Worm (Caenorhabditis elegans) whole organism, late embryonic: ENCODE results near the gene clec-41.

Source experiments
- C08G9.2 ChIP-seq: sonication (generic microtip); optimal IDR thresholded peaks from 2 replicates; lab custom pipeline; 2016; ENCODE audit warnings: mild to moderate bottlenecking, missing genetic modification characterization, moderate library complexity, missing compliant biosample characterization
- C38D4.7 ChIP-seq: fragments of 200-800 bp; sonication (Bioruptor generic); optimal IDR thresholded peaks from 2 replicates; lab custom pipeline; 2018; ENCODE audit warnings: mild to moderate bottlenecking, missing genetic modification characterization, moderate library complexity, missing compliant biosample characterization
- K09A11.1 ChIP-seq: sonication (generic microtip); optimal IDR thresholded peaks from 2 replicates; lab custom pipeline; 2017; ENCODE audit warnings: antibody characterized with exemption, mild to moderate bottlenecking, missing genetic modification characterization, missing compliant biosample characterization; ENCODE audit not compliant: insufficient read depth
- T23F11.4 ChIP-seq: fragments of 200-800 bp; sonication (Bioruptor generic); optimal IDR thresholded peaks from 2 replicates; lab custom pipeline; 2018; ENCODE audit warnings: mild to moderate bottlenecking, missing genetic modification characterization, missing compliant biosample characterization
- Y22D7AL.16 ChIP-seq: sonication (generic microtip); optimal IDR thresholded peaks from 2 replicates; lab custom pipeline; 2016; ENCODE audit warnings: missing genetic modification characterization, missing compliant biosample characterization
- ahr-1 ChIP-seq: sonication (generic microtip); optimal IDR thresholded peaks from 2 replicates; lab custom pipeline; 2016; ENCODE audit warnings: missing genetic modification characterization, missing compliant biosample characterization
- ama-1 ChIP-seq: fragments of 150-350 bp; optimal IDR thresholded peaks from 2 replicates; lab custom pipeline; 2014
- ceh-14 ChIP-seq: sonication (generic microtip); optimal IDR thresholded peaks from 2 replicates; lab custom pipeline; 2016; ENCODE audit warnings: missing genotype, missing genetic modification characterization, missing compliant biosample characterization
- ceh-18 ChIP-seq: sonication (generic microtip); optimal IDR thresholded peaks from 2 replicates; lab custom pipeline; 2016; ENCODE audit warnings: missing genetic modification characterization, missing compliant biosample characterization
- ceh-19 ChIP-seq: fragments of 200-800 bp; sonication (Bioruptor generic); optimal IDR thresholded peaks from 2 replicates; lab custom pipeline; 2018; ENCODE audit warnings: mild to moderate bottlenecking, missing genetic modification characterization, missing compliant biosample characterization
- ceh-2 ChIP-seq: sonication (generic microtip); optimal IDR thresholded peaks from 2 replicates; lab custom pipeline; 2016; ENCODE audit warnings: missing genotype, missing genetic modification characterization, missing compliant biosample characterization
- ceh-22 ChIP-seq: sonication (generic microtip); optimal IDR thresholded peaks from 2 replicates; lab custom pipeline; 2017; ENCODE audit warnings: missing biosample characterization, missing genetic modification characterization
- ceh-31 ChIP-seq: sonication (generic microtip); optimal IDR thresholded peaks from 2 replicates; lab custom pipeline; 2016; ENCODE audit warnings: missing genetic modification characterization, missing compliant biosample characterization
- ceh-34 ChIP-seq: sonication (generic microtip); optimal IDR thresholded peaks from 2 replicates; lab custom pipeline; 2016; ENCODE audit warnings: mild to moderate bottlenecking, missing genetic modification characterization, missing compliant biosample characterization
- ceh-45 ChIP-seq: fragments of 200-800 bp; sonication (Bioruptor generic); IDR thresholded peaks from 2 replicates; pipeline ENCODE4 v1.3.6; 2022; ENCODE audit warnings: missing genetic modification reagents, missing genetic modification characterization, missing compliant biosample characterization
- ceh-9 ChIP-seq: sonication (generic microtip); optimal IDR thresholded peaks from 2 replicates; lab custom pipeline; 2016; ENCODE audit warnings: mild to moderate bottlenecking, missing genetic modification characterization, inconsistent platforms, missing compliant biosample characterization
- elt-2 ChIP-seq: sonication (generic microtip); optimal IDR thresholded peaks from 2 replicates; lab custom pipeline; 2016; ENCODE audit warnings: missing genetic modification reagents, missing genetic modification characterization, missing compliant biosample characterization
- eyg-1 ChIP-seq: sonication (generic microtip); optimal IDR thresholded peaks from 2 replicates; lab custom pipeline; 2016; ENCODE audit warnings: missing genotype, missing genetic modification characterization, missing compliant biosample characterization
- fax-1 ChIP-seq: sonication (generic microtip); optimal IDR thresholded peaks from 2 replicates; lab custom pipeline; 2016; ENCODE audit warnings: missing genotype, missing genetic modification characterization, missing compliant biosample characterization
- fkh-6 ChIP-seq: sonication (generic microtip); optimal IDR thresholded peaks from 2 replicates; lab custom pipeline; 2016; ENCODE audit warnings: missing genetic modification characterization, missing compliant biosample characterization
- gmeb-2 ChIP-seq: sonication (generic microtip); optimal IDR thresholded peaks from 2 replicates; lab custom pipeline; 2016; ENCODE audit warnings: missing genetic modification characterization, inconsistent platforms, missing compliant biosample characterization
- hlh-13 ChIP-seq: fragments of 200-800 bp; sonication (Bioruptor generic); optimal IDR thresholded peaks from 2 replicates; lab custom pipeline; 2018; ENCODE audit warnings: mild to moderate bottlenecking, missing genetic modification characterization, missing compliant biosample characterization
- hlh-15 ChIP-seq: sonication (generic microtip); optimal IDR thresholded peaks from 2 replicates; lab custom pipeline; 2016; ENCODE audit warnings: missing genetic modification characterization, missing compliant biosample characterization
- hlh-30 ChIP-seq: sonication (generic microtip); optimal IDR thresholded peaks from 2 replicates; lab custom pipeline; 2017; ENCODE audit warnings: antibody characterized with exemption, missing genetic modification characterization, missing compliant biosample characterization; ENCODE audit not compliant: insufficient read depth
- lim-6 ChIP-seq: sonication (generic microtip); optimal IDR thresholded peaks from 2 replicates; lab custom pipeline; 2016; ENCODE audit warnings: missing genetic modification characterization, missing compliant biosample characterization
- lin-11 ChIP-seq: fragments of 200-800 bp; sonication (Bioruptor generic); optimal IDR thresholded peaks from 2 replicates; lab custom pipeline; 2018; ENCODE audit warnings: mild to moderate bottlenecking, missing genetic modification characterization, missing compliant biosample characterization
- madf-2 ChIP-seq: sonication (generic microtip); optimal IDR thresholded peaks from 2 replicates; lab custom pipeline; 2017; ENCODE audit warnings: missing genetic modification characterization, missing compliant biosample characterization
- mec-3 ChIP-seq: sonication (generic microtip); optimal IDR thresholded peaks from 2 replicates; lab custom pipeline; 2016; ENCODE audit warnings: borderline replicate concordance, missing genetic modification characterization, missing compliant biosample characterization
- nfya-1 ChIP-seq: sonication (generic microtip); optimal IDR thresholded peaks from 2 replicates; lab custom pipeline; 2017; ENCODE audit warnings: missing genetic modification characterization, mild to moderate bottlenecking, missing compliant biosample characterization, antibody characterized with exemption, moderate library complexity
- nhr-232 ChIP-seq: sonication (generic microtip); optimal IDR thresholded peaks from 2 replicates; lab custom pipeline; 2016; ENCODE audit warnings: missing genetic modification characterization, missing compliant biosample characterization
- odd-2 ChIP-seq: sonication (generic microtip); optimal IDR thresholded peaks from 2 replicates; lab custom pipeline; 2017; ENCODE audit warnings: antibody characterized with exemption, mild to moderate bottlenecking, missing genetic modification characterization, missing compliant biosample characterization
- pag-3 ChIP-seq: sonication (generic microtip); optimal IDR thresholded peaks from 2 replicates; lab custom pipeline; 2016; ENCODE audit warnings: missing compliant biosample characterization, missing genetic modification characterization, borderline replicate concordance
- pat-9 ChIP-seq: fragments of 200-800 bp; sonication (Bioruptor generic); optimal IDR thresholded peaks from 2 replicates; lab custom pipeline; 2018; ENCODE audit warnings: mild to moderate bottlenecking, missing genetic modification characterization, moderate library complexity, missing compliant biosample characterization
- pax-1 ChIP-seq: fragments of 150-350 bp; optimal IDR thresholded peaks from 2 replicates; lab custom pipeline; 2014; ENCODE audit warnings: missing biosample characterization, missing genetic modification characterization
- pha-2 ChIP-seq: sonication (generic microtip); optimal IDR thresholded peaks from 2 replicates; lab custom pipeline; 2017; ENCODE audit warnings: mild to moderate bottlenecking, missing genetic modification characterization, missing compliant biosample characterization
- pha-4 ChIP-seq: fragments of 150-350 bp; optimal IDR thresholded peaks from 2 replicates; lab custom pipeline; 2018; ENCODE audit warnings: missing biosample characterization, missing genetic modification reagents, missing genetic modification characterization
- pqm-1 ChIP-seq: sonication (generic microtip); optimal IDR thresholded peaks from 2 replicates; lab custom pipeline; 2016; ENCODE audit warnings: missing genetic modification characterization, missing compliant biosample characterization
- pros-1 ChIP-seq: fragments of 150-350 bp; optimal IDR thresholded peaks from 2 replicates; lab custom pipeline; 2014; ENCODE audit warnings: missing biosample characterization, missing genetic modification reagents, missing genetic modification characterization
- sdc-2 ChIP-seq: sonication (generic microtip); optimal IDR thresholded peaks from 2 replicates; lab custom pipeline; 2016; ENCODE audit warnings: missing genotype, missing genetic modification characterization, missing compliant biosample characterization
- sox-2 ChIP-seq: fragments of 200-800 bp; sonication (Bioruptor generic); IDR thresholded peaks from 2 replicates; pipeline ENCODE4 v1.3.6; 2022; ENCODE audit warnings: missing genetic modification reagents, missing genetic modification characterization, missing compliant biosample characterization
- tbx-2 ChIP-seq: sonication (generic microtip); optimal IDR thresholded peaks from 2 replicates; lab custom pipeline; 2016; ENCODE audit warnings: missing genetic modification characterization, missing compliant biosample characterization
- tbx-7 ChIP-seq: sonication (generic microtip); optimal IDR thresholded peaks from 2 replicates; lab custom pipeline; 2016; ENCODE audit warnings: missing genotype, missing genetic modification characterization, missing compliant biosample characterization
- ttx-3 ChIP-seq: sonication (generic microtip); optimal IDR thresholded peaks from 2 replicates; lab custom pipeline; 2016; ENCODE audit warnings: missing genetic modification reagents, missing genetic modification characterization, missing compliant biosample characterization
- unc-3 ChIP-seq, 2 experiments: fragments of 200-800 bp in 1 of 2; sonication (Bioruptor generic) in 1 of 2; sonication (generic microtip) in 1 of 2; conservative IDR thresholded peaks in 1 of 2; optimal IDR thresholded peaks in 1 of 2; 2 replicates each; pipeline versions ENCODE4 v1.3.6 to Lab custom; 2016 to 2022; ENCODE audit warnings: missing compliant biosample characterization in 2 of 2, missing genetic modification characterization in 2 of 2, missing genetic modification reagents in 1 of 2
- unc-42 ChIP-seq: sonication (generic microtip); optimal IDR thresholded peaks from 2 replicates; lab custom pipeline; 2016; ENCODE audit warnings: missing genotype, missing genetic modification characterization, missing compliant biosample characterization
- unc-55 ChIP-seq: sonication (generic microtip); optimal IDR thresholded peaks from 2 replicates; lab custom pipeline; 2017; ENCODE audit warnings: missing biosample characterization, missing genetic modification reagents, missing genetic modification characterization
- unc-86 ChIP-seq: sonication (generic microtip); optimal IDR thresholded peaks from 2 replicates; lab custom pipeline; 2016; ENCODE audit warnings: missing genetic modification characterization, missing compliant biosample characterization

clec-41 gene

ce11 chrV:13176814-13177213 lies 38.9 kb upstream of the clec-41 start:
- TF ChIP-seq tbx-2 (tag; lab: Kevin White, UChicago) (no peak), ceh-31 (tag; lab: Kevin White, UChicago) (no peak), sox-2 (GFP tag; lab: Robert Waterston, UW) (no peak), sdc-2 (tag; lab: Kevin White, UChicago) (no peak), fkh-6 (tag; lab: Kevin White, UChicago) (no peak), pat-9 (no peak), nhr-232 (no peak), T23F11.4 (GFP tag; lab: Kevin White, UChicago) (no peak), unc-55 (GFP tag; lab: Kevin White, UChicago) (no peak), ceh-18 (tag; lab: Kevin White, UChicago) (no peak), hlh-15 (no peak), C38D4.7 (no peak), pros-1 (tag; lab: Kevin White, UChicago) (no peak), pqm-1 (tag; lab: Kevin White, UChicago) (no peak), lim-6 (no peak), ahr-1 (tag; lab: Kevin White, UChicago) (no peak), pax-1 (tag; lab: Kevin White, UChicago) (no peak), ama-1 (lab: Kevin White, UChicago) (no peak), ceh-45 (GFP tag; lab: Robert Waterston, UW) (no peak), pha-2 (no peak)

ce11 chrV:13176117-13176753 lies 38.3 kb upstream of the clec-41 start, which contains the start of gene him-17:
Gene him-17, plus strand, starts transcription at chrV:13176711.
- TF ChIP-seq ceh-31 (tag; lab: Kevin White, UChicago): peak; percentile 69
- no peak for TF ChIP-seq hlh-30 (tag; lab: Kevin White, UChicago)
- no peak for TF ChIP-seq ceh-9
- TF ChIP-seq unc-86 (tag; lab: Kevin White, UChicago): peak; percentile 27
- peak; percentile 52 for TF ChIP-seq tbx-2 (tag; lab: Kevin White, UChicago)
- no peak for TF ChIP-seq pha-4 (tag; lab: Kevin White, UChicago)
- no peak for TF ChIP-seq mec-3 (tag; lab: Kevin White, UChicago)
- peak; percentile 49 for TF ChIP-seq ceh-19
- peak; percentile 45 for TF ChIP-seq ceh-34 (tag; lab: Kevin White, UChicago)
- peak; percentile 70 for TF ChIP-seq pha-2
- TF ChIP-seq fax-1: peak; percentile 15
- no peak for TF ChIP-seq tbx-7
- TF ChIP-seq ceh-14: peak; percentile 77
- no peak for TF ChIP-seq sdc-2 (tag; lab: Kevin White, UChicago)
- peak; percentile 56 for TF ChIP-seq unc-42 (tag; lab: Kevin White, UChicago)
- TF ChIP-seq unc-3 (GFP tag; conservative IDR thresholded peaks at IDR 0.05; lab: Robert Waterston, UW): 0 out of 2 replicates have a peak, but pooled peaks have one; percentile 10
- TF ChIP-seq unc-3 (tag; optimal IDR thresholded peaks at IDR 0.05; lab: Kevin White, UChicago): no peak
- TF ChIP-seq elt-2 (tag; lab: Kevin White, UChicago): peak; percentile 65
- TF ChIP-seq C38D4.7: peak; percentile 47
- no peak for TF ChIP-seq lim-6
- peak; percentile 42 for TF ChIP-seq lin-11 (tag; lab: Kevin White, UChicago)
- TF ChIP-seq pros-1 (tag; lab: Kevin White, UChicago): no peak
- no peak for TF ChIP-seq Y22D7AL.16 (tag; lab: Kevin White, UChicago)
- TF ChIP-seq K09A11.1 (tag; lab: Kevin White, UChicago): peak; percentile 34
- peak; percentile 51 for TF ChIP-seq C08G9.2 (tag; lab: Kevin White, UChicago)
- peak; percentile 58 for TF ChIP-seq pat-9
- TF ChIP-seq nfya-1 (tag; lab: Kevin White, UChicago): peak; percentile 57
- peak; percentile 64 for TF ChIP-seq ttx-3
- TF ChIP-seq hlh-15: peak; percentile 25
- peak; percentile 47 for TF ChIP-seq odd-2 (tag; lab: Kevin White, UChicago)
- peak; percentile 23 for TF ChIP-seq ceh-2 (tag; lab: Kevin White, UChicago)
- peak; percentile 20 for TF ChIP-seq madf-2
- peak; percentile 43; the same call in 1 of the 2 replicates for TF ChIP-seq sox-2 (GFP tag; lab: Robert Waterston, UW)
- TF ChIP-seq fkh-6 (tag; lab: Kevin White, UChicago): peak; percentile 10
- no peak for TF ChIP-seq pag-3 (tag; lab: Kevin White, UChicago)
- peak; percentile 27 for TF ChIP-seq gmeb-2
- TF ChIP-seq ceh-18 (tag; lab: Kevin White, UChicago): no peak
- no peak for TF ChIP-seq pax-1 (tag; lab: Kevin White, UChicago)
- no peak for TF ChIP-seq T23F11.4 (GFP tag; lab: Kevin White, UChicago)
- no peak for TF ChIP-seq hlh-13 (GFP tag; lab: Kevin White, UChicago)
- TF ChIP-seq eyg-1: no peak
- TF ChIP-seq ceh-22: no peak
